Worm (Caenorhabditis elegans) whole organism, late embryonic: ENCODE measurements around the gene F32D1.7.

Experiments
- ama-1 ChIP-seq: fragments of 150-350 bp; optimal IDR thresholded peaks from 2 replicates; lab custom pipeline; 2014
- ceh-24 ChIP-seq: sonication (generic microtip); optimal IDR thresholded peaks from 2 replicates; lab custom pipeline; 2016; ENCODE audit warnings: mild to moderate bottlenecking, missing genetic modification characterization, missing compliant biosample characterization
- che-1 ChIP-seq: sonication (generic microtip); optimal IDR thresholded peaks from 2 replicates; lab custom pipeline; 2016; ENCODE audit warnings: mild to moderate bottlenecking, missing genetic modification characterization, missing compliant biosample characterization
- elt-2 ChIP-seq: sonication (generic microtip); optimal IDR thresholded peaks from 2 replicates; lab custom pipeline; 2016; ENCODE audit warnings: missing genetic modification reagents, missing genetic modification characterization, missing compliant biosample characterization
- ets-4 ChIP-seq: sonication (generic microtip); optimal IDR thresholded peaks from 2 replicates; lab custom pipeline; 2016; ENCODE audit warnings: missing genetic modification characterization, missing compliant biosample characterization
- fax-1 ChIP-seq: sonication (generic microtip); optimal IDR thresholded peaks from 2 replicates; lab custom pipeline; 2016; ENCODE audit warnings: missing genotype, missing genetic modification characterization, missing compliant biosample characterization
- hlh-30 ChIP-seq: sonication (generic microtip); optimal IDR thresholded peaks from 2 replicates; lab custom pipeline; 2017; ENCODE audit warnings: antibody characterized with exemption, missing genetic modification characterization, missing compliant biosample characterization; ENCODE audit not compliant: insufficient read depth
- hlh-6 ChIP-seq: sonication (generic microtip); optimal IDR thresholded peaks from 2 replicates; lab custom pipeline; 2016; ENCODE audit warnings: missing genotype, missing genetic modification characterization, missing compliant biosample characterization
- lin-11 ChIP-seq: fragments of 200-800 bp; sonication (Bioruptor generic); optimal IDR thresholded peaks from 2 replicates; lab custom pipeline; 2018; ENCODE audit warnings: mild to moderate bottlenecking, missing genetic modification characterization, missing compliant biosample characterization
- mec-3 ChIP-seq: sonication (generic microtip); optimal IDR thresholded peaks from 2 replicates; lab custom pipeline; 2016; ENCODE audit warnings: borderline replicate concordance, missing genetic modification characterization, missing compliant biosample characterization
- nhr-11 ChIP-seq: fragments of 150-350 bp; optimal IDR thresholded peaks from 2 replicates; lab custom pipeline; 2014; ENCODE audit warnings: missing biosample characterization, missing genetic modification characterization
- pag-3 ChIP-seq: sonication (generic microtip); optimal IDR thresholded peaks from 2 replicates; lab custom pipeline; 2016; ENCODE audit warnings: missing compliant biosample characterization, missing genetic modification characterization, borderline replicate concordance
- pha-4 ChIP-seq: fragments of 150-350 bp; optimal IDR thresholded peaks from 2 replicates; lab custom pipeline; 2018; ENCODE audit warnings: missing biosample characterization, missing genetic modification reagents, missing genetic modification characterization
- tbx-2 ChIP-seq: sonication (generic microtip); optimal IDR thresholded peaks from 2 replicates; lab custom pipeline; 2016; ENCODE audit warnings: missing genetic modification characterization, missing compliant biosample characterization

- no peak for TF ChIP-seq tbx-2
- TF ChIP-seq lin-11 (tag; lab: Kevin White, UChicago), result no peak
- TF ChIP-seq mec-3 (tag; lab: Kevin White, UChicago), result no peak
- no peak for TF ChIP-seq pha-4 (tag; lab: Kevin White, UChicago)
- no peak for TF ChIP-seq hlh-30 (tag; lab: Kevin White, UChicago)
- TF ChIP-seq che-1 (tag; lab: Kevin White, UChicago), result no peak
- TF ChIP-seq elt-2, result no peak
- no peak for TF ChIP-seq ceh-24 (tag; lab: Kevin White, UChicago)
- no peak for TF ChIP-seq nhr-11 (tag; lab: Kevin White, UChicago)
- no peak for TF ChIP-seq fax-1 (tag; lab: Kevin White, UChicago)
- TF ChIP-seq hlh-6 (tag; lab: Kevin White, UChicago), result no peak
- TF ChIP-seq pag-3, result no peak
- TF ChIP-seq ets-4 (tag; lab: Kevin White, UChicago), result no peak
- no peak for TF ChIP-seq ama-1 (lab: Kevin White, UChicago)
Observed at ce11 chrV:4386173-4386572, 10.2 kb upstream of the F32D1.7 start, which contains the start of gene F13A2.10.
